Fruit fly (Drosophila melanogaster) whole organism, embryonic: ENCODE results near the gene Drsl5.

ENCODE experiments used
- Adf1 ChIP-seq: fragments of 200-800 bp; sonication (Bioruptor generic); IDR thresholded peaks from 2 replicates; pipeline ENCODE4 v1.3.6; 2022; ENCODE audit warnings: missing biosample characterization, missing genetic modification characterization
- B-H1 ChIP-seq: fragments of 200-800 bp; sonication (Bioruptor generic); IDR thresholded peaks from 3 replicates; pipeline ENCODE4 v1.3.6; 2022; ENCODE audit warnings: missing biosample characterization, missing genetic modification characterization
- Blimp-1 ChIP-seq: fragments of 200-800 bp; sonication (Bioruptor generic); optimal IDR thresholded peaks from 3 replicates; lab custom pipeline; 2018; ENCODE audit warnings: missing biosample characterization, missing genetic modification characterization, mild to moderate bottlenecking, moderate library complexity, missing genetic modification reagents
- CG10267 ChIP-seq: fragments of 200-800 bp; sonication (Bioruptor generic); optimal IDR thresholded peaks from 2 replicates; lab custom pipeline; 2018; ENCODE audit warnings: missing biosample characterization, mild to moderate bottlenecking, missing genetic modification characterization, moderate library complexity
- CG11504 ChIP-seq: fragments of 200-800 bp; sonication (Bioruptor generic); optimal IDR thresholded peaks from 3 replicates; lab custom pipeline; 2019; ENCODE audit warnings: missing biosample characterization, mild to moderate bottlenecking, missing genetic modification characterization, moderate library complexity
- CG11695 ChIP-seq: fragments of 200-800 bp; sonication (Bioruptor generic); IDR thresholded peaks from 3 replicates; pipeline ENCODE4 v1.3.6; 2022; ENCODE audit warnings: missing biosample characterization, missing genetic modification characterization
- CG13296 ChIP-seq: fragments of 200-800 bp; sonication (Bioruptor generic); optimal IDR thresholded peaks from 3 replicates; lab custom pipeline; 2018; ENCODE audit warnings: missing biosample characterization, mild to moderate bottlenecking, missing genetic modification characterization
- CG15269 ChIP-seq: fragments of 200-800 bp; sonication (Bioruptor generic); optimal IDR thresholded peaks from 2 replicates; lab custom pipeline; 2018; ENCODE audit warnings: missing biosample characterization, mild to moderate bottlenecking, missing genetic modification characterization, moderate library complexity
- CG17361 ChIP-seq: fragments of 200-800 bp; sonication (Bioruptor generic); IDR thresholded peaks from 3 replicates; pipeline ENCODE4 v1.3.6; 2022; ENCODE audit warnings: missing biosample characterization, missing genetic modification characterization
- CG18262 ChIP-seq: fragments of 200-800 bp; optimal IDR thresholded peaks from 3 replicates; lab custom pipeline; 2019; ENCODE audit warnings: missing biosample characterization, mild to moderate bottlenecking, missing genetic modification characterization, moderate library complexity
- CG1832 ChIP-seq: fragments of 200-800 bp; sonication (Bioruptor generic); optimal IDR thresholded peaks from 2 replicates; lab custom pipeline; 2017; ENCODE audit warnings: missing biosample characterization, mild to moderate bottlenecking, missing genetic modification characterization, inconsistent platforms
- CG2678 ChIP-seq: fragments of 200-800 bp; sonication (Bioruptor generic); optimal IDR thresholded peaks from 3 replicates; lab custom pipeline; 2019; ENCODE audit warnings: missing biosample characterization, mild to moderate bottlenecking, missing genetic modification characterization, moderate library complexity
- CG2712 ChIP-seq: fragments of 200-800 bp; optimal IDR thresholded peaks from 3 replicates; lab custom pipeline; 2019; ENCODE audit warnings: missing biosample characterization, mild to moderate bottlenecking, missing genetic modification characterization, moderate library complexity
- CG31441 ChIP-seq: fragments of 200-800 bp; sonication (Bioruptor generic); IDR thresholded peaks from 2 replicates; pipeline ENCODE4 v1.3.6; 2022; ENCODE audit warnings: missing biosample characterization, missing genetic modification characterization
- CG33213 ChIP-seq: fragments of 200-800 bp; sonication (Bioruptor generic); optimal IDR thresholded peaks from 3 replicates; lab custom pipeline; 2016; ENCODE audit warnings: missing biosample characterization, missing genetic modification characterization
- CG7839 ChIP-seq: fragments of 200-800 bp; sonication (Bioruptor generic); optimal IDR thresholded peaks from 3 replicates; lab custom pipeline; 2018; ENCODE audit warnings: missing biosample characterization, mild to moderate bottlenecking, missing genetic modification characterization, moderate library complexity
- CG9437 ChIP-seq: fragments of 200-800 bp; sonication (Bioruptor generic); optimal IDR thresholded peaks from 2 replicates; lab custom pipeline; 2018; ENCODE audit warnings: missing biosample characterization, mild to moderate bottlenecking, missing genetic modification characterization
- CoRest ChIP-seq: fragments of 200-800 bp; sonication (Bioruptor generic); optimal IDR thresholded peaks from 3 replicates; lab custom pipeline; 2018; ENCODE audit warnings: missing biosample characterization, mild to moderate bottlenecking, missing genetic modification characterization, moderate library complexity
- Elba2 ChIP-seq: fragments of 200-800 bp; sonication (Bioruptor generic); optimal IDR thresholded peaks from 3 replicates; lab custom pipeline; 2016; ENCODE audit warnings: missing biosample characterization, missing genetic modification characterization
- Ets65A ChIP-seq: fragments of 200-800 bp; sonication (Bioruptor generic); peaks from one replicate; lab custom pipeline; 2016; ENCODE audit warnings: missing biosample characterization, missing genetic modification characterization
- H15 ChIP-seq: fragments of 200-800 bp; sonication (Bioruptor generic); IDR thresholded peaks from 3 replicates; pipeline ENCODE4 v1.3.6; 2022; ENCODE audit warnings: missing biosample characterization, missing genetic modification characterization
- Hsf ChIP-seq: fragments of 200-800 bp; sonication (Bioruptor generic); optimal IDR thresholded peaks from 3 replicates; lab custom pipeline; 2016; ENCODE audit warnings: missing biosample characterization, missing genetic modification characterization
- Med ChIP-seq: fragments of 200-800 bp; sonication (Bioruptor generic); peaks from one replicate; lab custom pipeline; 2016; ENCODE audit warnings: missing biosample characterization, missing genetic modification characterization, mild to moderate bottlenecking, inconsistent platforms, moderate library complexity
- Meics ChIP-seq: fragments of 200-800 bp; sonication (Bioruptor generic); optimal IDR thresholded peaks from 2 replicates; lab custom pipeline; 2017; ENCODE audit warnings: missing biosample characterization, mild to moderate bottlenecking, missing genetic modification characterization
- Mes4 ChIP-seq: fragments of 200-800 bp; sonication (Bioruptor generic); optimal IDR thresholded peaks from 2 replicates; lab custom pipeline; 2016; ENCODE audit warnings: missing biosample characterization, missing genetic modification characterization
- Nf-YB ChIP-seq: fragments of 200-800 bp; sonication (Bioruptor generic); optimal IDR thresholded peaks from 3 replicates; lab custom pipeline; 2019; ENCODE audit warnings: missing biosample characterization, mild to moderate bottlenecking, missing genetic modification characterization, moderate library complexity
- Oli ChIP-seq: fragments of 200-800 bp; sonication (Bioruptor generic); optimal IDR thresholded peaks from 2 replicates; lab custom pipeline; 2018; ENCODE audit warnings: missing biosample characterization, mild to moderate bottlenecking, missing genetic modification characterization, moderate library complexity
- Sox102F ChIP-seq: fragments of 200-800 bp; sonication (Bioruptor generic); optimal IDR thresholded peaks from 2 replicates; lab custom pipeline; 2018; ENCODE audit warnings: missing biosample characterization, mild to moderate bottlenecking, missing genetic modification characterization, moderate library complexity
- bab2 ChIP-seq: fragments of 200-800 bp; sonication (Bioruptor generic); optimal IDR thresholded peaks from 2 replicates; lab custom pipeline; 2016; ENCODE audit warnings: missing biosample characterization, missing genetic modification characterization
- bsh ChIP-seq, 2 experiments: fragments of 200-800 bp; sonication (Bioruptor generic); optimal IDR thresholded peaks; 2 replicates each; lab custom pipeline; 2017 to 2018; ENCODE audit warnings: mild to moderate bottlenecking in 2 of 2, missing biosample characterization in 2 of 2, missing genetic modification characterization in 2 of 2, moderate library complexity in 1 of 2
- chif ChIP-seq, 2 experiments: fragments of 200-800 bp; sonication (Bioruptor generic); optimal IDR thresholded peaks; 3 replicates each; lab custom pipeline; 2016; ENCODE audit warnings: missing biosample characterization in 2 of 2, missing genetic modification characterization in 2 of 2
- dati ChIP-seq: fragments of 200-800 bp; sonication (Bioruptor generic); IDR thresholded peaks from 2 replicates; pipeline ENCODE4 v1.3.6; 2022; ENCODE audit warnings: missing biosample characterization, missing genetic modification characterization
- dmrt99B ChIP-seq: fragments of 200-800 bp; sonication (Bioruptor generic); optimal IDR thresholded peaks from 2 replicates; lab custom pipeline; 2018; ENCODE audit warnings: missing biosample characterization, mild to moderate bottlenecking, missing genetic modification characterization, moderate library complexity
- dysf ChIP-seq: fragments of 200-800 bp; sonication (Bioruptor generic); IDR thresholded peaks from 3 replicates; pipeline ENCODE4 v1.3.6; 2022; ENCODE audit warnings: missing biosample characterization, missing genetic modification characterization
- gem ChIP-seq: fragments of 200-800 bp; sonication (Bioruptor generic); optimal IDR thresholded peaks from 2 replicates; lab custom pipeline; 2019; ENCODE audit warnings: missing biosample characterization, mild to moderate bottlenecking, missing genetic modification characterization, moderate library complexity
- grau ChIP-seq: fragments of 200-800 bp; optimal IDR thresholded peaks from 3 replicates; lab custom pipeline; 2019; ENCODE audit warnings: missing biosample characterization, mild to moderate bottlenecking, missing genetic modification characterization, moderate library complexity
- gsb ChIP-seq: fragments of 200-800 bp; sonication (Bioruptor generic); IDR thresholded peaks from 2 replicates; pipeline ENCODE4 v1.3.6; 2022; ENCODE audit warnings: missing biosample characterization, missing genetic modification characterization
- lbe ChIP-seq: fragments of 200-800 bp; sonication (Bioruptor generic); optimal IDR thresholded peaks from 2 replicates; lab custom pipeline; 2016; ENCODE audit warnings: missing biosample characterization, mild to moderate bottlenecking, missing genetic modification characterization
- nmo ChIP-seq: fragments of 200-800 bp; sonication (Bioruptor generic); optimal IDR thresholded peaks from 2 replicates; lab custom pipeline; 2018; ENCODE audit warnings: missing biosample characterization, mild to moderate bottlenecking, missing genetic modification characterization, moderate library complexity
- nom ChIP-seq: fragments of 200-800 bp; sonication (Bioruptor generic); optimal IDR thresholded peaks from 2 replicates; lab custom pipeline; 2017; ENCODE audit warnings: missing biosample characterization, missing genetic modification characterization, mild to moderate bottlenecking, moderate library complexity, missing genetic modification reagents
- phol ChIP-seq: fragments of 200-800 bp; sonication (Bioruptor generic); optimal IDR thresholded peaks from 3 replicates; lab custom pipeline; 2018; ENCODE audit warnings: missing biosample characterization, mild to moderate bottlenecking, missing genetic modification characterization, moderate library complexity
- row ChIP-seq: fragments of 200-800 bp; sonication (Bioruptor generic); IDR thresholded peaks from 3 replicates; pipeline ENCODE4 v1.3.6; 2022; ENCODE audit warnings: missing biosample characterization, missing genetic modification characterization
- sens ChIP-seq: fragments of 200-800 bp; sonication (Bioruptor generic); peaks from one replicate; lab custom pipeline; 2016; ENCODE audit warnings: missing biosample characterization, missing genetic modification characterization
- unpg ChIP-seq: fragments of 200-800 bp; sonication (Bioruptor generic); optimal IDR thresholded peaks from 3 replicates; lab custom pipeline; 2018; ENCODE audit warnings: missing biosample characterization, mild to moderate bottlenecking, missing genetic modification characterization, moderate library complexity

Drsl5 gene

DNA sequence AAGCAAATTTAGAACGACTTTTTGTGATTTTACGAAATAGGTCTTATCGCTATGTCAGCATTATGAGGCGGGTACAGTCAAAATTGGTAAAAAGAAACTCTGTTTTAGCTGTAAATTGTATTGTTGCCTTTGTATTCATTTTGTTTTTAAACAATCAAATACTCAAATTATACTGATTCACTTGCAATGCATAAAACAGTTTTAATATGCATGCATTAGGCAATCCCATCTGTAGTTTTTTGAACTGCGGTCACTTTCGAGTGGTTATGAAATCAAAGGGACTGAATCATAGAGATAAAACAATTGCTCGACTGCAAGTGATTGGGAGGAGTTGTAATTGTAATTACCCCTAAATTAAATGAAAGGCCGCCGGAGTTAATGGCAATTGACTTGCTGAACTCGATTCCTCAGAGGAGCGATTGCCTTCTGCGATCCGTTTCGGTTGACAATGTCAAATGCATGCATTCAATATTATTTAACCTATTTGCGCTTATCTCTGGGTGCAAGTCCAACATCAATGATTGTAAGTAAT lies 23.2 kb downstream of the Drsl5 start (continued):
- TF ChIP-seq gsb (GFP tag; lab: Robert Waterston, UW) (peak; percentile 32; the same call in 1 of the 2 replicates), Med (GFP tag; lab: Kevin White, UChicago) (peak; percentile 58), dysf (GFP tag; lab: Robert Waterston, UW) (0 out of 3 replicates have a peak, but pooled peaks have one; percentile 34)

- TF ChIP-seq Hsf (GFP tag; lab: Kevin White, UChicago) (no peak), row (GFP tag; lab: Robert Waterston, UW) (0 out of 3 replicates have a peak, but pooled peaks have one; percentile 5), nom (GFP tag; lab: Kevin White, UChicago) (peak; percentile 19), bab2 (GFP tag; lab: Kevin White, UChicago) (no peak), CG11695 (GFP tag; lab: Robert Waterston, UW) (peak; percentile 48; the same call in 1 of the 3 replicates), Nf-YB (GFP tag; lab: Kevin White, UChicago) (no peak), lbe (GFP tag; lab: Kevin White, UChicago) (peak; percentile 65), sens (GFP tag; lab: Kevin White, UChicago) (peak; percentile 9), H15 (no peak), bsh (GFP tag; optimal IDR thresholded peaks at IDR 0.05; lab: Kevin White, UChicago) (peak in 1 of 2 experiments; percentile 61)
Measured at dm6 chr3L:3342307-3342940, 25.8 kb downstream of the Drsl5 start.

dm6 chr3L:3343260-3343659 lies 26.7 kb downstream of the Drsl5 start:
- no peak for TF ChIP-seq CG1832
- TF ChIP-seq CG13296 (GFP tag; lab: Kevin White, UChicago) = peak; percentile 3
- peak; percentile 44 for TF ChIP-seq CG11504
- TF ChIP-seq CG31441 (GFP tag; lab: Robert Waterston, UW) = peak; percentile 48; the same call in 1 of the 2 replicates
- TF ChIP-seq CG15269 (tag; lab: Kevin White, UChicago) = peak; percentile 39
- TF ChIP-seq CG17361 (GFP tag; lab: Robert Waterston, UW) = 0 out of 3 replicates have a peak, but pooled peaks have one; percentile 14
- peak in 1 of 2 experiments; percentile 10 for TF ChIP-seq bsh (GFP tag; optimal IDR thresholded peaks at IDR 0.05; lab: Kevin White, UChicago)
- TF ChIP-seq CG18262 (tag; lab: Kevin White, UChicago) = peak; percentile 15
- peak; percentile 35 for TF ChIP-seq CG2678 (tag; lab: Kevin White, UChicago)
- TF ChIP-seq chif (GFP tag; optimal IDR thresholded peaks at IDR 0.05; lab: Kevin White, UChicago) = no peak
- peak; percentile 2 for TF ChIP-seq grau
- no peak for TF ChIP-seq B-H1 (GFP tag; lab: Robert Waterston, UW)
- TF ChIP-seq Meics (GFP tag; lab: Kevin White, UChicago) = peak; percentile 4
- TF ChIP-seq CG9437 (GFP tag; lab: Kevin White, UChicago) = peak; percentile 1
- no peak for TF ChIP-seq dati (GFP tag; lab: Robert Waterston, UW)
- TF ChIP-seq Mes4 = no peak
- TF ChIP-seq dmrt99B (tag; lab: Kevin White, UChicago) = peak; percentile 5
- peak; percentile 17 for TF ChIP-seq CoRest (tag; lab: Kevin White, UChicago)
- TF ChIP-seq unpg = peak; percentile 23
- TF ChIP-seq nmo (GFP tag; lab: Kevin White, UChicago) = peak; percentile 17
- peak; percentile 5 for TF ChIP-seq CG2712 (tag; lab: Kevin White, UChicago)
- peak; percentile 5 for TF ChIP-seq CG10267 (tag; lab: Kevin White, UChicago)
- TF ChIP-seq Oli (tag; lab: Kevin White, UChicago) = peak; percentile 35
- TF ChIP-seq Elba2 (GFP tag; lab: Kevin White, UChicago) = no peak
- peak; percentile 12 for TF ChIP-seq Sox102F (GFP tag; lab: Kevin White, UChicago)
- peak; percentile 51 for TF ChIP-seq lbe (GFP tag; lab: Kevin White, UChicago)
- peak; percentile 14 for TF ChIP-seq CG7839
- TF ChIP-seq Ets65A (GFP tag; lab: Kevin White, UChicago) = no peak
- no peak for TF ChIP-seq CG33213
- peak; percentile 53 for TF ChIP-seq gem (tag; lab: Kevin White, UChicago)
- TF ChIP-seq Blimp-1 (GFP tag; lab: Kevin White, UChicago) = peak; percentile 7
- TF ChIP-seq phol (tag; lab: Kevin White, UChicago) = peak; percentile 13
- TF ChIP-seq Adf1 (GFP tag; lab: Robert Waterston, UW) = no peak
